Worm (Caenorhabditis elegans): Measurements from ENCODE around the gene F23H12.3.

Gene F23H12.3

ce11 chrV:12303453-12304077 lies 41.4 kb upstream of the F23H12.3 start (continued):
- TF ChIP-seq nhr-25 (tag; optimal IDR thresholded peaks at IDR 0.05; ENCODE audit: borderline replicate concordance, insufficient read depth): peak; percentile 53
- TF ChIP-seq mxl-2 (GFP tag; conservative IDR thresholded peaks at IDR 0.05): peak; percentile 93
- TF ChIP-seq Y105C5A.15 (GFP tag; IDR thresholded peaks at IDR 0.05): peak; percentile 100
- TF ChIP-seq ZK337.2 (GFP tag; IDR thresholded peaks at IDR 0.05): peak; percentile 98
- peak; percentile 94 for TF ChIP-seq zip-11 (GFP tag; IDR thresholded peaks at IDR 0.05)
- TF ChIP-seq nhr-76 (tag; optimal IDR thresholded peaks at IDR 0.05): no peak
- TF ChIP-seq ces-1 (GFP tag; optimal IDR thresholded peaks at IDR 0.05): peak; percentile 55
- TF ChIP-seq pqm-1 (tag; optimal IDR thresholded peaks at IDR 0.05): no peak
- TF ChIP-seq ceh-44 (GFP tag; IDR thresholded peaks at IDR 0.05): peak; percentile 98
- TF ChIP-seq nhr-48 (tag; optimal IDR thresholded peaks at IDR 0.05): peak; percentile 93
- TF ChIP-seq lim-7 (GFP tag; IDR thresholded peaks at IDR 0.05): peak; percentile 100
- TF ChIP-seq Y48G9A.11 (GFP tag; IDR thresholded peaks at IDR 0.05): peak; percentile 96
- TF ChIP-seq ceh-32 (tag; optimal IDR thresholded peaks at IDR 0.05; ENCODE audit: poor library complexity): peak; percentile 85
- peak; percentile 75 for TF ChIP-seq nhr-77 (tag; optimal IDR thresholded peaks at IDR 0.05)
- peak; percentile 100 for TF ChIP-seq dmd-8 (GFP tag; IDR thresholded peaks at IDR 0.05)
- TF ChIP-seq mes-2 (tag; optimal IDR thresholded peaks at IDR 0.05; ENCODE audit: poor library complexity, severe bottlenecking): peak; percentile 95
- TF ChIP-seq snpc-1.2 (GFP tag; IDR thresholded peaks at IDR 0.05): peak; percentile 97
- TF ChIP-seq mxl-3 (GFP tag; optimal IDR thresholded peaks at IDR 0.05): peak; percentile 91
- peak; percentile 13 to 49 for TF ChIP-seq mdl-1 (tag; optimal IDR thresholded peaks at IDR 0.05)
- peak; percentile 47 for TF ChIP-seq nhr-11 (tag; optimal IDR thresholded peaks at IDR 0.05)
- no peak for TF ChIP-seq nhr-237 (tag; optimal IDR thresholded peaks at IDR 0.05)
- peak; percentile 95 for TF ChIP-seq mdt-29 (GFP tag; IDR thresholded peaks at IDR 0.05)
- peak; percentile 67 for TF ChIP-seq lin-13 (GFP tag; optimal IDR thresholded peaks at IDR 0.05)
- TF ChIP-seq tag-97 (GFP tag; IDR thresholded peaks at IDR 0.05): peak; percentile 93
- TF ChIP-seq attf-4 (tag; optimal IDR thresholded peaks at IDR 0.05): peak; percentile 83
- peak; percentile 95 for TF ChIP-seq lir-3 (tag; optimal IDR thresholded peaks at IDR 0.05)
- peak; percentile 60 for TF ChIP-seq fkh-10 (GFP tag; optimal IDR thresholded peaks at IDR 0.05)

- TF ChIP-seq T26A8.4 (GFP tag; IDR thresholded peaks at IDR 0.05) (no peak), nhr-76 (tag; optimal IDR thresholded peaks at IDR 0.05) (no peak), nhr-237 (tag; optimal IDR thresholded peaks at IDR 0.05) (no peak), F44E2.7 (GFP tag; IDR thresholded peaks at IDR 0.05) (no peak), Y48G9A.11 (GFP tag; IDR thresholded peaks at IDR 0.05) (no peak), arid-1 (GFP tag; conservative IDR thresholded peaks at IDR 0.05) (no peak)
Observed at ce11 chrV:12305677-12306076, 39.3 kb upstream of the F23H12.3 start.

- TF ChIP-seq mep-1 (tag; optimal IDR thresholded peaks at IDR 0.05) (peak; percentile 31), unc-62 (GFP tag; optimal IDR thresholded peaks at IDR 0.05 in 1 of 2) (peak in 1 of 2 experiments; percentile 48), unc-62 (tag; optimal IDR thresholded peaks at IDR 0.05) (no peak), aha-1 (tag) (peak; percentile 69), hlh-30 (tag; optimal IDR thresholded peaks at IDR 0.05; ENCODE audit: insufficient read depth) (no peak), lim-7 (GFP tag; IDR thresholded peaks at IDR 0.05) (no peak), zfp-3 (GFP tag; conservative IDR thresholded peaks at IDR 0.05) (0 out of 2 replicates have a peak, but pooled peaks have one; percentile 47)
Observed at ce11 chrV:12307011-12307540, 37.9 kb upstream of the F23H12.3 start, which contains the start of gene srg-45. TSS of gene srg-45 (plus strand) at chrV:12307490.
